Fruit fly (Drosophila melanogaster): Measurements from ENCODE around the gene Gr22a.

The Gr22a gene

DNA sequence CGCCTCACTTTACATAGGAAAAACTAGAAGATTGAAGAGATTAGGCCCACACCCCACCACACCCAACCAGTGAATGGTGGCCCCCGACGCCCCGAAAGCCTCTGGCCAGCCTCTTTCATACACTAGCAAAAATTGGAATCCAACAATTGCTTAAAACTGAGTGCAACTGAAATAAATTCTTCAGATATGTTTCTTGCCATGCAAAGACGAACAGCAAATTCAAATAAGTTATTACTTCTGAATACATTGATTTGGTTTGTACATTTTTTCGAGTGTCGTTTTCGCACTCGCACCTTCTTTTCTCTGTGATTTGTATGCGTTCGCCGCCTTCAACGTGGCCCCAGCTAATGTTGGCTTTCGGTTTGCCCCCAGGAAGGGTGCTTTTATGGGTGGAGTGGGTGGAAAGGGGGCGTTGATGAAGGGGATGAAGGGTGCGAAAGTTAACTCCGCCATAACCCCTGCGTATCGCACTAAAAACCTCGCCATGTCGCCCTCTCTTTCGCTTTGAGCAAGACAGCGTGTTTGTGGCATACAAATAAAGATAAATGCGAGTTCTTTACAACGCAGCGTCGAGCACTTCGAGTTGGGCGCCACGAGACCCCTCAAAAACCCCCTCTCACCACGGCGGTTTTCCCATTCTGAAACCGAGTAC is 43.1 kb upstream of the Gr22a start (continued):
- peak; percentile 46 for TF ChIP-seq H2.0 (GFP tag; IDR thresholded peaks at IDR 0.05)
- peak; percentile 73 for TF ChIP-seq row (GFP tag; IDR thresholded peaks at IDR 0.05)
- peak; percentile 46 for TF ChIP-seq CG10147 (GFP tag; optimal IDR thresholded peaks at IDR 0.05)
- no peak for TF ChIP-seq CTCF (GFP tag; optimal IDR thresholded peaks at IDR 0.05)
- peak; percentile 50 for TF ChIP-seq Meics (GFP tag; optimal IDR thresholded peaks at IDR 0.05)
- peak; percentile 38 for TF ChIP-seq CG7786 (GFP tag; optimal IDR thresholded peaks at IDR 0.05)
- TF ChIP-seq CG10274 (GFP tag; optimal IDR thresholded peaks at IDR 0.05), result no peak
- no peak for TF ChIP-seq CG17186 (GFP tag; optimal IDR thresholded peaks at IDR 0.05)
- no peak for TF ChIP-seq gro (GFP tag; optimal IDR thresholded peaks at IDR 0.05)
- no peak for TF ChIP-seq pan (optimal IDR thresholded peaks at IDR 0.05)
- peak in 1 of 2 experiments; percentile 60 for TF ChIP-seq pan (GFP tag; optimal IDR thresholded peaks at IDR 0.05 in 1 of 2, IDR thresholded peaks at IDR 0.05 in 1 of 2)
- TF ChIP-seq CG16813 (GFP tag; IDR thresholded peaks at IDR 0.05; ENCODE audit: partially characterized antibody), result no peak
- peak; percentile 47; the same call in 2 of the 3 replicates for TF ChIP-seq Aef1 (GFP tag; IDR thresholded peaks at IDR 0.05)
- TF ChIP-seq Taf1 (GFP tag; IDR thresholded peaks at IDR 0.05), result peak; percentile 17; the same call in 1 of the 2 replicates
- peak; percentile 44; the same call in 1 of the 2 replicates for TF ChIP-seq Atf6 (GFP tag; IDR thresholded peaks at IDR 0.05)
- no peak for TF ChIP-seq tio (GFP tag; optimal IDR thresholded peaks at IDR 0.05)
- TF ChIP-seq toy (GFP tag; IDR thresholded peaks at IDR 0.05), result no peak
- no peak for TF ChIP-seq CG9932 (GFP tag; IDR thresholded peaks at IDR 0.05)
- no peak for TF ChIP-seq CG5953 (GFP tag; IDR thresholded peaks at IDR 0.05)
- no peak for TF ChIP-seq lov (optimal IDR thresholded peaks at IDR 0.05)
- TF ChIP-seq lov (GFP tag; IDR thresholded peaks at IDR 0.05), result no peak
- TF ChIP-seq CG7963 (GFP tag; IDR thresholded peaks at IDR 0.05; ENCODE audit: partially characterized antibody), result no peak
- TF ChIP-seq CG15269 (tag; optimal IDR thresholded peaks at IDR 0.05), result peak; percentile 59
- peak; percentile 35 for TF ChIP-seq CG17385 (GFP tag; optimal IDR thresholded peaks at IDR 0.05)
- no peak for TF ChIP-seq MTF-1 (GFP tag; optimal IDR thresholded peaks at IDR 0.05; ENCODE audit: borderline replicate concordance)
- no peak for TF ChIP-seq CG17568 (GFP tag; optimal IDR thresholded peaks at IDR 0.05)
- TF ChIP-seq fd96Cb (tag; optimal IDR thresholded peaks at IDR 0.05), result no peak
- no peak for TF ChIP-seq CG1602 (GFP tag; optimal IDR thresholded peaks at IDR 0.05)
- no peak for TF ChIP-seq pros (GFP tag; optimal IDR thresholded peaks at IDR 0.05)
- no peak for TF ChIP-seq jing (GFP tag; optimal IDR thresholded peaks at IDR 0.05)
- peak; percentile 59; the same call in 1 of the 2 replicates for TF ChIP-seq Ada2b (GFP tag; IDR thresholded peaks at IDR 0.05)
- peak; percentile 2 for TF ChIP-seq HHEX (GFP tag; optimal IDR thresholded peaks at IDR 0.05)
- no peak for TF ChIP-seq nerfin-2 (GFP tag; IDR thresholded peaks at IDR 0.05; ENCODE audit: partially characterized antibody)
- no peak for TF ChIP-seq hth (optimal IDR thresholded peaks at IDR 0.05)
- TF ChIP-seq CG8765 (GFP tag; IDR thresholded peaks at IDR 0.05), result no peak
- TF ChIP-seq CG11695 (GFP tag; IDR thresholded peaks at IDR 0.05), result no peak
- no peak for TF ChIP-seq maf-S (GFP tag; optimal IDR thresholded peaks at IDR 0.05)
- TF ChIP-seq slbo (GFP tag; IDR thresholded peaks at IDR 0.05), result peak; percentile 53
- peak; percentile 4 for TF ChIP-seq tx (GFP tag; optimal IDR thresholded peaks at IDR 0.05)
- no peak for TF ChIP-seq Pdp1 (GFP tag; optimal IDR thresholded peaks at IDR 0.05)
- peak; percentile 14 for TF ChIP-seq shn (GFP tag; optimal IDR thresholded peaks at IDR 0.05)
- TF ChIP-seq MESR4 (GFP tag; optimal IDR thresholded peaks at IDR 0.05), result no peak
- TF ChIP-seq CG17612 (GFP tag; IDR thresholded peaks at IDR 0.05), result no peak
- no peak for TF ChIP-seq CG6791 (GFP tag; IDR thresholded peaks at IDR 0.05; ENCODE audit: partially characterized antibody)
- no peak for TF ChIP-seq p53 (GFP tag; optimal IDR thresholded peaks at IDR 0.05)
- no peak for TF ChIP-seq CG6254 (GFP tag; optimal IDR thresholded peaks at IDR 0.05)
- TF ChIP-seq Mad (GFP tag; optimal IDR thresholded peaks at IDR 0.05), result no peak
- no peak for TF ChIP-seq zf30C (GFP tag; optimal IDR thresholded peaks at IDR 0.05)
- TF ChIP-seq gt (GFP tag; IDR thresholded peaks at IDR 0.05), result no peak
- TF ChIP-seq sisA (GFP tag; IDR thresholded peaks at IDR 0.05), result peak; percentile 59
- no peak for TF ChIP-seq hb (GFP tag; IDR thresholded peaks at IDR 0.05; ENCODE audit: partially characterized antibody)

All from whole organism, embryonic.